Fruit fly (Drosophila melanogaster) whole organism, adult: ENCODE data around the gene CG2211.

Source experiments
- CG11617 ChIP-seq: fragments of 200-800 bp; sonication (Bioruptor generic); optimal IDR thresholded peaks from 2 replicates; lab custom pipeline; 2017; ENCODE audit warnings: mild to moderate bottlenecking, missing biosample characterization, missing genetic modification reagents, missing genetic modification characterization
- CG12768 ChIP-seq: fragments of 200-800 bp; sonication (Bioruptor generic); optimal IDR thresholded peaks from 2 replicates; lab custom pipeline; 2017; ENCODE audit warnings: missing biosample characterization, missing genetic modification characterization, mild to moderate bottlenecking, moderate library complexity, missing genetic modification reagents
- CG14711 ChIP-seq: fragments of 200-800 bp; sonication (Bioruptor generic); optimal IDR thresholded peaks from 2 replicates; lab custom pipeline; 2018; ENCODE audit warnings: missing biosample characterization, mild to moderate bottlenecking, missing genetic modification characterization, moderate library complexity
- CG1620 ChIP-seq: fragments of 200-800 bp; sonication (Bioruptor generic); optimal IDR thresholded peaks from 2 replicates; lab custom pipeline; 2016; ENCODE audit warnings: missing biosample characterization, missing genetic modification characterization
- CG33017 ChIP-seq: fragments of 200-800 bp; sonication (Bioruptor generic); optimal IDR thresholded peaks from 2 replicates; lab custom pipeline; 2018; ENCODE audit warnings: missing biosample characterization, mild to moderate bottlenecking, missing genetic modification characterization, moderate library complexity
- CG5204 ChIP-seq: fragments of 200-800 bp; sonication (Bioruptor generic); optimal IDR thresholded peaks from 2 replicates; lab custom pipeline; 2016; ENCODE audit warnings: missing biosample characterization, missing genetic modification characterization
- CG7045 ChIP-seq: fragments of 200-800 bp; sonication (Bioruptor generic); optimal IDR thresholded peaks from 2 replicates; lab custom pipeline; 2017; ENCODE audit warnings: missing biosample characterization, mild to moderate bottlenecking, missing genetic modification characterization
- CG7101 ChIP-seq: fragments of 200-800 bp; sonication (Bioruptor generic); optimal IDR thresholded peaks from 2 replicates; lab custom pipeline; 2018; ENCODE audit warnings: missing biosample characterization, mild to moderate bottlenecking, missing genetic modification characterization, moderate library complexity
- Clk ChIP-seq: fragments of 200-800 bp; sonication (Bioruptor generic); optimal IDR thresholded peaks from 2 replicates; lab custom pipeline; 2017; ENCODE audit warnings: missing biosample characterization, missing genetic modification characterization
- Crg-1 ChIP-seq: fragments of 200-800 bp; sonication (Bioruptor generic); optimal IDR thresholded peaks from 2 replicates; lab custom pipeline; 2016; ENCODE audit warnings: missing biosample characterization, missing genetic modification characterization
- Hr96 ChIP-seq: fragments of 200-800 bp; sonication (Bioruptor generic); optimal IDR thresholded peaks from 2 replicates; lab custom pipeline; 2016; ENCODE audit warnings: missing biosample characterization, missing genetic modification characterization
- Mnt ChIP-seq: fragments of 200-800 bp; sonication (Bioruptor generic); optimal IDR thresholded peaks from 2 replicates; lab custom pipeline; 2016; ENCODE audit warnings: missing biosample characterization, mild to moderate bottlenecking, missing genetic modification characterization
- bab1 ChIP-seq: fragments of 200-800 bp; sonication (Bioruptor generic); optimal IDR thresholded peaks from 3 replicates; lab custom pipeline; 2019; ENCODE audit warnings: missing biosample characterization, mild to moderate bottlenecking, missing genetic modification characterization, moderate library complexity
- cic ChIP-seq: fragments of 200-800 bp; sonication (Bioruptor generic); optimal IDR thresholded peaks from 2 replicates; lab custom pipeline; 2017; ENCODE audit warnings: missing biosample characterization, mild to moderate bottlenecking, missing genetic modification characterization, moderate library complexity
- cnc ChIP-seq, 2 experiments: fragments of >200 bp; optimal IDR thresholded peaks; 2 replicates each; lab custom pipeline; 2017
- kay ChIP-seq: fragments of 200-800 bp; sonication (Bioruptor generic); peaks from one replicate; lab custom pipeline; 2016; ENCODE audit warnings: missing biosample characterization, missing genetic modification characterization, borderline replicate concordance
- ovo ChIP-seq: fragments of 200-800 bp; sonication (Bioruptor generic); optimal IDR thresholded peaks from 2 replicates; lab custom pipeline; 2016; ENCODE audit warnings: missing biosample characterization, missing genetic modification characterization
- pad ChIP-seq: fragments of 200-800 bp; sonication (Bioruptor generic); optimal IDR thresholded peaks from 3 replicates; lab custom pipeline; 2017; ENCODE audit warnings: missing biosample characterization, missing genetic modification characterization, mild to moderate bottlenecking, moderate library complexity, missing genetic modification reagents
- tj ChIP-seq: fragments of 200-800 bp; sonication (Bioruptor generic); optimal IDR thresholded peaks from 3 replicates; lab custom pipeline; 2017; ENCODE audit warnings: missing biosample characterization, mild to moderate bottlenecking, missing genetic modification characterization, moderate library complexity
- toe ChIP-seq: fragments of 200-800 bp; sonication (Bioruptor generic); optimal IDR thresholded peaks from 2 replicates; lab custom pipeline; 2016; ENCODE audit warnings: missing biosample characterization, missing genetic modification characterization

CG2211 gene

DNA sequence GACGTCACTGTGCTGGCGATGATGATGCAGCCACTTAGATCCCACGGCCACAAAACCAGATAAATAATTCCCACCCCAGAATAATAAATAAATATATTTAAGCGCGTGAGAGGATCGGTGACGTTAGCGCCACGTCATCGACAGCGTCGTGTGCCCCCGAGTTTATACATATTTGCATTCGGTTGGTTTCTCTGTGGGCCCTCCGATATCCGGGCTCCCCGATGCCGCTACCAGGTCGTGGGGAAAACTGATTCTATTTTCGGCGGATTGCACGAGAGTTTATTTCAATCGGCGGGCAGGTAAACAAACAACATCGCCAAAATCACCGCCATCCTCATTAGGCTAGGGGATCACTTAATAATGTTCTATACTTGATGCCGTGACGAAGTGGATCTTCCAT lies 19.1 kb upstream of the CG2211 start:
- no peak for TF ChIP-seq cic
- TF ChIP-seq CG5204 = no peak
- no peak for TF ChIP-seq tj (GFP tag; lab: Kevin White, UChicago)
- no peak for TF ChIP-seq CG1620 (GFP tag; lab: Kevin White, UChicago)
- TF ChIP-seq Crg-1 (GFP tag; lab: Kevin White, UChicago) = no peak
- no peak for TF ChIP-seq bab1 (GFP tag; lab: Kevin White, UChicago)
- TF ChIP-seq CG33017 (tag; lab: Kevin White, UChicago) = no peak
- TF ChIP-seq toe (GFP tag; lab: Kevin White, UChicago) = no peak
- no peak for TF ChIP-seq ovo (GFP tag; lab: Kevin White, UChicago)
- TF ChIP-seq CG7045 (GFP tag; lab: Kevin White, UChicago) = no peak
- no peak for TF ChIP-seq Mnt
- TF ChIP-seq kay (GFP tag; lab: Kevin White, UChicago) = no peak
- no peak for TF ChIP-seq CG14711 (tag; lab: Kevin White, UChicago)
- TF ChIP-seq Hr96 (GFP tag; lab: Kevin White, UChicago) = no peak
- no peak for TF ChIP-seq cnc (optimal IDR thresholded peaks at IDR 0.05; lab: Kevin White, UChicago)
- TF ChIP-seq CG11617 (GFP tag; lab: Kevin White, UChicago) = no peak
- TF ChIP-seq Clk = no peak
- TF ChIP-seq pad (GFP tag; lab: Kevin White, UChicago) = no peak
- no peak for TF ChIP-seq CG12768 (GFP tag; lab: Kevin White, UChicago)
- TF ChIP-seq CG7101 (tag; lab: Kevin White, UChicago) = no peak

DNA sequence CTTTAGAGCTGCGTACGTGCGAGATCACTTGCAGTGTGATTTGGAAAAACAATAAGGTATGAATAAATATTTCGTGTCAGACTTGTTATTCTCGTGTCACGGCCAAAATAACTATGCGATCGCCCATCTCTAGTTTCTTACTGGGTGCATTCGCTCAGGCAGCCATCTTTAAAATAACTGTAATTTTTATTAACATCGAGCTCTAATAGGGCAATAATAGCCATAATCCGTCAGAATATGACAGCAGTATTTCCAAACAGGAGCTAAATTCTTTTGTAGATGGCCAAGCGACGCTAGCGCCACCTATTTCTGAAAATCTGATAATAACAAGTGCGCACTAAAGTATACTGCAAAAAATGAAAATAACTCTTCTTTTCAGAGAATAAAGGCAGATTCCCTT lies 16.9 kb upstream of the CG2211 start:
- TF ChIP-seq Mnt (peak; percentile 20), Crg-1 (GFP tag; lab: Kevin White, UChicago) (peak; percentile 27), CG1620 (GFP tag; lab: Kevin White, UChicago) (peak; percentile 48), CG33017 (tag; lab: Kevin White, UChicago) (no peak), CG11617 (GFP tag; lab: Kevin White, UChicago) (peak; percentile 37), kay (GFP tag; lab: Kevin White, UChicago) (no peak), ovo (GFP tag; lab: Kevin White, UChicago) (peak; percentile 76), bab1 (GFP tag; lab: Kevin White, UChicago) (peak; percentile 67), cic (no peak), CG7101 (tag; lab: Kevin White, UChicago) (peak; percentile 13), CG14711 (tag; lab: Kevin White, UChicago) (no peak), tj (GFP tag; lab: Kevin White, UChicago) (no peak), CG12768 (GFP tag; lab: Kevin White, UChicago) (no peak), pad (GFP tag; lab: Kevin White, UChicago) (no peak)

DNA sequence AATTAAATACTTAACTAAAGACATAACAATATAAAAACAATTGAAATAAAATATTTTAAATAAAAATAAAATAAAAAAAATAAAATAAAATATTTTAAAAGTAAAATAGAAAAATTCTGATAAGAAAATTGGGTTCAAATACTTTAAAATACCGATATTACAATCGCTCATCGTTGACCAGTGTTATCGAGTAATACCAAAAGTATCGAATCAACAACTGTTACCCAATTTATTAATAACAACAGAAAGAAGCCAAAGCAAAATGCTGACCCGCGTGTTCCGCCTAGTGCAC lies 15.7 kb upstream of the CG2211 start, which contains the start of gene CG9166:
TSS of gene CG9166 (plus strand) at position 193 of the 292 bp plus-strand sequence.
- no peak for TF ChIP-seq Crg-1 (GFP tag; lab: Kevin White, UChicago)
- TF ChIP-seq tj (GFP tag; lab: Kevin White, UChicago) = no peak
- TF ChIP-seq bab1 (GFP tag; lab: Kevin White, UChicago) = no peak
- no peak for TF ChIP-seq CG14711 (tag; lab: Kevin White, UChicago)
- no peak for TF ChIP-seq CG33017 (tag; lab: Kevin White, UChicago)
- TF ChIP-seq toe (GFP tag; lab: Kevin White, UChicago) = no peak
- no peak for TF ChIP-seq Mnt
- no peak for TF ChIP-seq pad (GFP tag; lab: Kevin White, UChicago)
- no peak for TF ChIP-seq CG7101 (tag; lab: Kevin White, UChicago)
- TF ChIP-seq kay (GFP tag; lab: Kevin White, UChicago) = no peak
- no peak for TF ChIP-seq cic
- TF ChIP-seq CG11617 (GFP tag; lab: Kevin White, UChicago) = no peak
- no peak for TF ChIP-seq CG12768 (GFP tag; lab: Kevin White, UChicago)
- no peak for TF ChIP-seq CG1620 (GFP tag; lab: Kevin White, UChicago)
- no peak for TF ChIP-seq ovo (GFP tag; lab: Kevin White, UChicago)
- no peak for TF ChIP-seq CG5204

DNA sequence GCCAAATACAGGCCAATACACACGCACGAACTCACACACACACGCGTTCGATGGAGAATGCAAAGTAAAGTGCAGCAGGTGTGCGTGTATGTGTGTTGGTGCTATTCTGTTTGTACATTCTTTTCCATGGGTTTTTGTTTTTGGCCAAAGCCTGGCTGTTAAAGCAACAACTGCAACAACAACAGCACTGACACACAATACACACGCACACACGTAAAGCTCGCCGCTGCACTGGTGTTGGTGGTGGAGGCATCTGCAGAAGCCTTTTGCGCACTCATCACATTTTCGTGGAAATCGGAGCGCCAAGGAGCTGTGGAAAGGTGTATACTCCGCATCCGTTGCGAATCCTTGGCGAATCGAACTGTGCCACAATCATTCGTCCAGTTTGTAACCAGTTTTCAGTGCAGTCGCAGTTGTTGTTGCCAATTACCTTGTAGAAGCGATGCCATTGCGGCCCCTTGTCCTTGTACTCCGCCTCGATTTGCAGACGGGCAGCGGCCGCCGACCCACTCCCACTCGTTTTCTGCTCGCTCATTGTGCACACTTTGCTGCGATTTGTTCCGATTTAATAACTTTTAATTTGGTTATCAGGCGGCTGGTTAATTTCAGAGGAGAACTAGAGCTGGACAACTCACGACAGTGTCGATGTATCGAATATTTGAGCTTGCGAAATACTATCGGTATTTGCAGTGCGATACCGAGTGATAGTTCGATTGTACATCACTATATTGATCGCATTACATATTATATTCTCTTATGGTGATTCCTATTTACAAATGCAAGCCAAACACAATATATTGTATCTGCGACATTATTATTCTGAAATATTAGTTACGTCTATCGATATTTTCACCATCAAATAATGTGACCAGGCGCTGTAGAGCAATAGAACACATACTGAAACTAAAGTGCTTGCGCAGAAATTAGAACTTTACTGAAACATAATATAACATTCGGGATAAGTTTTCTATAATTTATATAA lies 15.1 kb upstream of the CG2211 start:
- TF ChIP-seq bab1 (GFP tag; lab: Kevin White, UChicago) (peak; percentile 53), Hr96 (GFP tag; lab: Kevin White, UChicago) (no peak), ovo (GFP tag; lab: Kevin White, UChicago) (peak; percentile 39), CG11617 (GFP tag; lab: Kevin White, UChicago) (peak; percentile 35), cnc (optimal IDR thresholded peaks at IDR 0.05; lab: Kevin White, UChicago) (no peak), Mnt (no peak), pad (GFP tag; lab: Kevin White, UChicago) (peak; percentile 77), Crg-1 (GFP tag; lab: Kevin White, UChicago) (no peak), CG14711 (tag; lab: Kevin White, UChicago) (peak; percentile 41), cic (no peak), CG1620 (GFP tag; lab: Kevin White, UChicago) (peak; percentile 64), Clk (peak; percentile 33), CG33017 (tag; lab: Kevin White, UChicago) (no peak), CG5204 (no peak), CG7045 (GFP tag; lab: Kevin White, UChicago) (peak; percentile 8), CG12768 (GFP tag; lab: Kevin White, UChicago) (no peak), kay (GFP tag; lab: Kevin White, UChicago) (no peak), tj (GFP tag; lab: Kevin White, UChicago) (peak; percentile 81), CG7101 (tag; lab: Kevin White, UChicago) (peak; percentile 43), toe (GFP tag; lab: Kevin White, UChicago) (peak; percentile 74)

DNA sequence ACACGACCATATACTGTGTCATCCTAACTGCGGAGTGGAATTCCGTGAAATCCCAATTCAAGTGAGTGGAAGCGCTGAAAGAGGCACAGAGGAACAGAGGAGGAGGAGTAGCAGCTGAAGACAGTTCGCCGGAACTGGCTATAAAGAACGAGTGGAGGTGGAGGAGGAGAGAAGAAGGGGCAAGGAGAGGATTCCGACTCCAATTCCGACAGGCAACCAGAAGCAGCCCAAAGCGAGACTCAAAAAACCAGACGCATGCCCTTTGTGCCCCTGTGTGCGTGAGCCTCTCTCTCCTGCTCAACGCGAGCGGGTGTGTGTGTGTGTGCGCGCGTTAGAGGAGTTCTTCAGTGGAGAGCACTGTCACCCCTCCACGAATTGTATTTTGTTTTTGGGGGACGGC lies 14.2 kb upstream of the CG2211 start:
- TF ChIP-seq pad (GFP tag; lab: Kevin White, UChicago) (peak; percentile 83), CG33017 (tag; lab: Kevin White, UChicago) (no peak)
